Fruit fly (Drosophila melanogaster) whole organism, embryonic: ENCODE data around the gene CG2104.
A peak's percentile ranks its signal among the peaks of the same experiment; 100 is the strongest.

Source experiments
- ATbp ChIP-seq: fragments of 200-800 bp; sonication (Bioruptor generic); optimal IDR thresholded peaks from 2 replicates; lab custom pipeline; 2017; ENCODE audit warnings: missing biosample characterization, mild to moderate bottlenecking, missing genetic modification characterization, missing genetic modification reagents
- CG11398 ChIP-seq: fragments of 200-800 bp; sonication (Bioruptor generic); optimal IDR thresholded peaks from 2 replicates; lab custom pipeline; 2016; ENCODE audit warnings: missing biosample characterization, missing genetic modification characterization
- CG11456 ChIP-seq: fragments of 200-800 bp; sonication (Bioruptor generic); IDR thresholded peaks from 3 replicates; pipeline ENCODE4 v1.3.6; 2022; ENCODE audit warnings: missing biosample characterization, missing genetic modification characterization
- CG12071 ChIP-seq: fragments of 200-800 bp; sonication (Bioruptor generic); optimal IDR thresholded peaks from 3 replicates; lab custom pipeline; 2018; ENCODE audit warnings: missing biosample characterization, mild to moderate bottlenecking, missing genetic modification characterization
- CG12155 ChIP-seq: fragments of 200-800 bp; sonication (Bioruptor generic); optimal IDR thresholded peaks from 3 replicates; lab custom pipeline; 2016; ENCODE audit warnings: missing biosample characterization, missing genetic modification characterization
- CG12769 ChIP-seq: fragments of 200-800 bp; sonication (Bioruptor generic); optimal IDR thresholded peaks from 2 replicates; lab custom pipeline; 2019; ENCODE audit warnings: missing biosample characterization, mild to moderate bottlenecking, missing genetic modification characterization, moderate library complexity
- CG14860 ChIP-seq: fragments of 200-800 bp; sonication (Bioruptor generic); IDR thresholded peaks from 3 replicates; pipeline ENCODE4 v1.3.6; 2022; ENCODE audit warnings: missing biosample characterization, missing genetic modification characterization; ENCODE audit not compliant: partially characterized antibody
- CG15269 ChIP-seq: fragments of 200-800 bp; sonication (Bioruptor generic); optimal IDR thresholded peaks from 2 replicates; lab custom pipeline; 2018; ENCODE audit warnings: missing biosample characterization, mild to moderate bottlenecking, missing genetic modification characterization, moderate library complexity
- CG15601 ChIP-seq: fragments of 200-800 bp; sonication (Bioruptor generic); optimal IDR thresholded peaks from 3 replicates; lab custom pipeline; 2019; ENCODE audit warnings: missing biosample characterization, mild to moderate bottlenecking, missing genetic modification characterization, moderate library complexity
- CG1647 ChIP-seq: fragments of 200-800 bp; sonication (Bioruptor generic); optimal IDR thresholded peaks from 3 replicates; lab custom pipeline; 2016; ENCODE audit warnings: missing biosample characterization, missing genetic modification characterization
- CG3065 ChIP-seq: fragments of 200-800 bp; sonication (Bioruptor generic); optimal IDR thresholded peaks from 2 replicates; lab custom pipeline; 2016; ENCODE audit warnings: missing biosample characterization, missing genetic modification characterization
- CG4617 ChIP-seq: fragments of 200-800 bp; sonication (Bioruptor generic); optimal IDR thresholded peaks from 3 replicates; lab custom pipeline; 2016; ENCODE audit warnings: missing biosample characterization, missing genetic modification characterization, borderline replicate concordance
- CG6654 ChIP-seq: fragments of 200-800 bp; sonication (Bioruptor generic); optimal IDR thresholded peaks from 2 replicates; lab custom pipeline; 2017; ENCODE audit warnings: missing biosample characterization, mild to moderate bottlenecking, missing genetic modification characterization
- CG7987 ChIP-seq: fragments of 200-800 bp; sonication (Bioruptor generic); optimal IDR thresholded peaks from 2 replicates; lab custom pipeline; 2018; ENCODE audit warnings: missing biosample characterization, mild to moderate bottlenecking, missing genetic modification characterization, moderate library complexity
- CG8388 ChIP-seq: fragments of 200-800 bp; sonication (Bioruptor generic); optimal IDR thresholded peaks from 2 replicates; lab custom pipeline; 2019; ENCODE audit warnings: missing biosample characterization, mild to moderate bottlenecking, missing genetic modification characterization, moderate library complexity
- CkIIα-i1 ChIP-seq: fragments of 200-800 bp; sonication (Bioruptor generic); IDR thresholded peaks from 2 replicates; pipeline ENCODE4 v1.3.6; 2022; ENCODE audit warnings: missing biosample characterization, missing genetic modification characterization
- Dip3 ChIP-seq: fragments of 200-800 bp; sonication (Bioruptor generic); optimal IDR thresholded peaks from 3 replicates; lab custom pipeline; 2016; ENCODE audit warnings: missing biosample characterization, missing genetic modification characterization
- Eip74EF ChIP-seq, 2 experiments: fragments of 200-800 bp in 1 of 2; fragments of >200 bp in 1 of 2; sonication (Bioruptor generic) in 1 of 2; optimal IDR thresholded peaks; 2 replicates each; lab custom pipeline; 2017 to 2019; ENCODE audit warnings: missing biosample characterization in 2 of 2, missing genetic modification characterization in 2 of 2, mild to moderate bottlenecking in 1 of 2, moderate library complexity in 1 of 2
- Fer2 ChIP-seq: fragments of 200-800 bp; sonication (Bioruptor generic); optimal IDR thresholded peaks from 2 replicates; lab custom pipeline; 2018; ENCODE audit warnings: missing biosample characterization, mild to moderate bottlenecking, missing genetic modification characterization, moderate library complexity
- Hr51 ChIP-seq, 2 experiments: fragments of 200-800 bp; sonication (Bioruptor generic); optimal IDR thresholded peaks; 2 replicates in 1 of 2; 3 replicates in 1 of 2; lab custom pipeline; 2016 to 2018; ENCODE audit warnings: missing biosample characterization in 2 of 2, missing genetic modification characterization in 2 of 2, mild to moderate bottlenecking in 1 of 2, moderate library complexity in 1 of 2
- NC2α ChIP-seq: fragments of 200-800 bp; sonication (Bioruptor generic); optimal IDR thresholded peaks from 2 replicates; lab custom pipeline; 2016; ENCODE audit warnings: missing biosample characterization, missing genetic modification characterization
- Xrp1 ChIP-seq: fragments of 200-800 bp; sonication (Bioruptor generic); IDR thresholded peaks from 2 replicates; pipeline ENCODE4 v1.3.6; 2022; ENCODE audit warnings: missing biosample characterization, missing genetic modification characterization
- ash1 ChIP-seq: fragments of 200-800 bp; sonication (Bioruptor generic); optimal IDR thresholded peaks from 2 replicates; lab custom pipeline; 2018; ENCODE audit warnings: missing biosample characterization, mild to moderate bottlenecking, missing genetic modification characterization
- cad ChIP-seq: fragments of >200 bp; optimal IDR thresholded peaks from 2 replicates; lab custom pipeline; 2017; ENCODE audit warnings: missing biosample characterization, missing genetic modification characterization
- cwo ChIP-seq: fragments of 200-800 bp; sonication (Bioruptor generic); optimal IDR thresholded peaks from 3 replicates; lab custom pipeline; 2017; ENCODE audit warnings: missing biosample characterization, missing genetic modification characterization, mild to moderate bottlenecking, moderate library complexity, missing genetic modification reagents
- da ChIP-seq: fragments of 200-800 bp; sonication (Bioruptor generic); optimal IDR thresholded peaks from 2 replicates; lab custom pipeline; 2016; ENCODE audit warnings: missing biosample characterization, missing genetic modification characterization
- dimm ChIP-seq: fragments of 200-800 bp; sonication (Bioruptor generic); IDR thresholded peaks from 2 replicates; pipeline ENCODE4 v1.3.6; 2022; ENCODE audit warnings: missing biosample characterization, missing genetic modification characterization
- dmrt11E ChIP-seq: fragments of 200-800 bp; sonication (Bioruptor generic); optimal IDR thresholded peaks from 3 replicates; lab custom pipeline; 2018; ENCODE audit warnings: missing biosample characterization, mild to moderate bottlenecking, missing genetic modification characterization, moderate library complexity
- en ChIP-seq: fragments of 200-800 bp; sonication (Bioruptor generic); optimal IDR thresholded peaks from 2 replicates; lab custom pipeline; 2016; ENCODE audit warnings: missing biosample characterization, missing genetic modification characterization
- gce ChIP-seq: fragments of 200-800 bp; sonication (Bioruptor generic); IDR thresholded peaks from 3 replicates; pipeline ENCODE4 v1.3.6; 2022; ENCODE audit warnings: missing biosample characterization, missing genetic modification characterization
- inv ChIP-seq: fragments of 200-800 bp; sonication (Bioruptor generic); IDR thresholded peaks from 2 replicates; pipeline ENCODE4 v1.3.6; 2022; ENCODE audit warnings: missing biosample characterization, missing genetic modification characterization; ENCODE audit not compliant: partially characterized antibody
- jumu ChIP-seq: fragments of 200-800 bp; sonication (Bioruptor generic); optimal IDR thresholded peaks from 3 replicates; lab custom pipeline; 2016; ENCODE audit warnings: missing biosample characterization, missing genetic modification characterization
- lbe ChIP-seq: fragments of 200-800 bp; sonication (Bioruptor generic); optimal IDR thresholded peaks from 2 replicates; lab custom pipeline; 2016; ENCODE audit warnings: missing biosample characterization, mild to moderate bottlenecking, missing genetic modification characterization
- nmo ChIP-seq: fragments of 200-800 bp; sonication (Bioruptor generic); optimal IDR thresholded peaks from 2 replicates; lab custom pipeline; 2018; ENCODE audit warnings: missing biosample characterization, mild to moderate bottlenecking, missing genetic modification characterization, moderate library complexity
- pan ChIP-seq, 4 experiments: fragments of >200 bp in 3 of 4; fragments of 200-800 bp in 1 of 4; sonication (Bioruptor generic) in 1 of 4; optimal IDR thresholded peaks in 3 of 4; IDR thresholded peaks in 1 of 4; 2 replicates each; pipeline versions ENCODE4 v1.3.6 to Lab custom; 2017 to 2022; ENCODE audit warnings: missing biosample characterization in 2 of 4, missing genetic modification characterization in 2 of 4, mixed read lengths in 1 of 4
- pb ChIP-seq: fragments of 200-800 bp; sonication (Bioruptor generic); optimal IDR thresholded peaks from 3 replicates; lab custom pipeline; 2016; ENCODE audit warnings: missing biosample characterization, missing genetic modification characterization
- pnt ChIP-seq: fragments of 200-800 bp; sonication (Bioruptor generic); optimal IDR thresholded peaks from 3 replicates; lab custom pipeline; 2016; ENCODE audit warnings: missing biosample characterization, missing genetic modification characterization
- prd ChIP-seq, 3 experiments: fragments of >200 bp in 2 of 3; fragments of 200-800 bp in 1 of 3; sonication (Bioruptor generic) in 1 of 3; optimal IDR thresholded peaks in 2 of 3; IDR thresholded peaks in 1 of 3; 2 replicates in 2 of 3; 3 replicates in 1 of 3; pipeline versions ENCODE4 v1.3.6 to Lab custom; 2017 to 2022; ENCODE audit warnings: missing biosample characterization in 1 of 3, missing genetic modification characterization in 1 of 3
- pzg ChIP-seq: fragments of 200-800 bp; sonication (Bioruptor generic); optimal IDR thresholded peaks from 3 replicates; lab custom pipeline; 2018; ENCODE audit warnings: missing biosample characterization, mild to moderate bottlenecking, missing genetic modification characterization, moderate library complexity
- repo ChIP-seq: fragments of 200-800 bp; sonication (Bioruptor generic); optimal IDR thresholded peaks from 2 replicates; lab custom pipeline; 2016; ENCODE audit warnings: missing biosample characterization, missing genetic modification characterization
- run ChIP-seq: fragments of 200-800 bp; sonication (Bioruptor generic); optimal IDR thresholded peaks from 3 replicates; lab custom pipeline; 2018; ENCODE audit warnings: missing biosample characterization, mild to moderate bottlenecking, missing genetic modification characterization
- sd ChIP-seq: fragments of 200-800 bp; sonication (Bioruptor generic); optimal IDR thresholded peaks from 3 replicates; lab custom pipeline; 2018; ENCODE audit warnings: missing biosample characterization, mild to moderate bottlenecking, missing genetic modification characterization, moderate library complexity
- sob ChIP-seq: fragments of 200-800 bp; sonication (Bioruptor generic); IDR thresholded peaks from 2 replicates; pipeline ENCODE4 v1.3.6; 2022; ENCODE audit warnings: missing biosample characterization, missing genetic modification characterization
- stc ChIP-seq: fragments of 200-800 bp; sonication (Bioruptor generic); IDR thresholded peaks from 2 replicates; pipeline ENCODE4 v1.3.6; 2022; ENCODE audit warnings: missing biosample characterization, missing genetic modification characterization
- stwl ChIP-seq: fragments of 200-800 bp; sonication (Bioruptor generic); optimal IDR thresholded peaks from 3 replicates; lab custom pipeline; 2018; ENCODE audit warnings: missing biosample characterization, mild to moderate bottlenecking, missing genetic modification characterization, moderate library complexity
- tap ChIP-seq: fragments of 200-800 bp; optimal IDR thresholded peaks from 3 replicates; lab custom pipeline; 2019; ENCODE audit warnings: missing biosample characterization, mild to moderate bottlenecking, missing genetic modification characterization, moderate library complexity
- trh ChIP-seq: fragments of 200-800 bp; sonication (Bioruptor generic); optimal IDR thresholded peaks from 2 replicates; lab custom pipeline; 2016; ENCODE audit warnings: missing biosample characterization, missing genetic modification characterization

The CG2104 gene

DNA sequence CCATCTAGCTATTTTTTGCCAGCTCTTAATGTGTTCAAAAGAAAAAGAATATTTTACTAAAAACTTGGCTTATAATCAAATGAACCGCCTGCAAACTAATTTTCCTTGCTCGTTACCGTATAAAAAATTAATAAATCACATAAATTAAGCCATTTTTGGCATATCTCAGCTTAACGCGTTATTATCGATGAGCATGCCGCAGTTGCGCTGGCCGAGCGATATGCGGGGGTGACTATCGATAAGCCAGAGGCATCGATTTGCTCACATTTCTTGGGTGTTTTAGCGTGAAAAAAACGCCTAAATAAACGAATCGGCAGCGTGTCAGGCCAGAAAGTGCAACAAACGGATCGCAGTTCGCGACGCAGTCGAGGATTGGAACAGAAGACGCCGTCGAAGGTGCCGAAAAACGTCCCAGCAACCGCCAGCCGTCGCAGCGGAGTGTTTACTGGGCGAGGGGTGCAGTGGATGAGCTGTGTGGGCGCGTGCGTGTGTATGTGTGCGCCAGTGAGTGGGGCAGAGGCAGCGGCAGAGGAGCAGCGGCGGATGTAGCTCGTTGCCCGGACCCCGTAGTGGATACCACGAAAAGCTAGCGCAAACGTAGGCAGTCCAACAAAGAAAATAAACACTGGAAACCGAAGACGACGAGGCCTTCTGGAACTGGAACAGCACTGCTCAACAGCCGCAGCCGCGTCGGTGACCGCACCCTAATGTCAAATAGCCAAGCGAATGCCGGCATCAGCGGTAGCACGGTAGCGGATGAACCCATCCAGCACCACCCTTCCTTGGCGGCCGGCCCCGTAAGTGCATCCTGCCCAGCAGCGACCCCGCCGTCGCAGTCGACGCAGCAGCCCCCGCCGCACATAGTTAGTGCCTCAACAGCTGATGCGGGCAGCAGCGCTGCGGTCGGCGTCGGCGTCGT lies 49.5 kb upstream of the CG2104 start, which contains the start of the genes Sym and Madm (continued):
- no peak for TF ChIP-seq da (GFP tag; lab: Kevin White, UChicago)
- no peak for TF ChIP-seq CG12071 (GFP tag; lab: Kevin White, UChicago)
- peak; percentile 73 for TF ChIP-seq sd (tag; lab: Kevin White, UChicago)
- peak; percentile 43 for TF ChIP-seq Dip3 (GFP tag; lab: Kevin White, UChicago)
- TF ChIP-seq CG14860 (GFP tag; lab: Robert Waterston, UW), result peak; percentile 90; the same call in 2 of the 3 replicates
- TF ChIP-seq CG11456 (GFP tag; lab: Robert Waterston, UW), result no peak
- TF ChIP-seq CG1647 (GFP tag; lab: Kevin White, UChicago), result no peak
- peak; percentile 86 for TF ChIP-seq inv (GFP tag; lab: Robert Waterston, UW)
- TF ChIP-seq pan (optimal IDR thresholded peaks at IDR 0.05; lab: Kevin White, UChicago), result no peak
- TF ChIP-seq pan (GFP tag; optimal IDR thresholded peaks at IDR 0.05 in 1 of 2, IDR thresholded peaks at IDR 0.05 in 1 of 2), result no peak
- no peak for TF ChIP-seq pnt (GFP tag; lab: Kevin White, UChicago)
- peak; percentile 7 for TF ChIP-seq repo (GFP tag; lab: Kevin White, UChicago)
- TF ChIP-seq CG8388, result no peak
- no peak for TF ChIP-seq trh
- TF ChIP-seq CG12155 (GFP tag; lab: Kevin White, UChicago), result peak; percentile 16
- peak; percentile 71 for TF ChIP-seq nmo (GFP tag; lab: Kevin White, UChicago)
- peak; percentile 22 for TF ChIP-seq jumu (GFP tag; lab: Kevin White, UChicago)
- no peak for TF ChIP-seq pb
- no peak for TF ChIP-seq CG15269
- TF ChIP-seq stc, result no peak
- peak; percentile 28 for TF ChIP-seq CG11398 (GFP tag; lab: Kevin White, UChicago)
- TF ChIP-seq dimm (GFP tag; lab: Robert Waterston, UW), result no peak
- TF ChIP-seq gce (GFP tag; lab: Robert Waterston, UW), result no peak
- TF ChIP-seq tap (tag; lab: Kevin White, UChicago), result no peak
- peak; percentile 43 for TF ChIP-seq dmrt11E (tag; lab: Kevin White, UChicago)
- TF ChIP-seq CG7987, result no peak
- no peak for TF ChIP-seq CG12769 (tag; lab: Kevin White, UChicago)
- no peak for TF ChIP-seq run (tag; lab: Kevin White, UChicago)
- no peak for TF ChIP-seq prd (optimal IDR thresholded peaks at IDR 0.05; lab: Kevin White, UChicago)
- peak; percentile 72 for TF ChIP-seq prd (GFP tag; IDR thresholded peaks at IDR 0.05; lab: Robert Waterston, UW)
- no peak for TF ChIP-seq NC2α (GFP tag; lab: Kevin White, UChicago)
- TF ChIP-seq en (GFP tag; lab: Kevin White, UChicago), result no peak
- no peak for TF ChIP-seq Eip74EF (GFP tag; optimal IDR thresholded peaks at IDR 0.05; lab: Kevin White, UChicago)
- no peak for TF ChIP-seq ash1
- TF ChIP-seq Fer2 (tag; lab: Kevin White, UChicago), result no peak
- no peak for TF ChIP-seq lbe (GFP tag; lab: Kevin White, UChicago)
- no peak for TF ChIP-seq CG3065 (GFP tag; lab: Kevin White, UChicago)
- TF ChIP-seq sob (GFP tag; lab: Robert Waterston, UW), result peak; percentile 35; the same call in 1 of the 2 replicates
- TF ChIP-seq cad, result no peak
- TF ChIP-seq Xrp1, result peak; percentile 59
- TF ChIP-seq ATbp (GFP tag; lab: Kevin White, UChicago), result no peak
- TF ChIP-seq CkIIα-i1, result no peak
- peak; percentile 95 for TF ChIP-seq CG4617 (GFP tag; lab: Kevin White, UChicago)
- peak in 1 of 2 experiments; percentile 50 for TF ChIP-seq Hr51 (GFP tag; optimal IDR thresholded peaks at IDR 0.05; lab: Kevin White, UChicago)
- TF ChIP-seq CG6654 (GFP tag; lab: Kevin White, UChicago), result no peak
- peak; percentile 66 for TF ChIP-seq pzg (GFP tag; lab: Kevin White, UChicago)
- peak; percentile 51 for TF ChIP-seq stwl (tag; lab: Kevin White, UChicago)
- no peak for TF ChIP-seq cwo (GFP tag; lab: Kevin White, UChicago)
- TF ChIP-seq CG15601 (tag; lab: Kevin White, UChicago), result no peak
